Fruit fly (Drosophila melanogaster) whole organism, embryonic: ENCODE measurements around the gene CG31406.

ENCODE experiments used
- B-H1 ChIP-seq: fragments of 200-800 bp; sonication (Bioruptor generic); IDR thresholded peaks from 3 replicates; pipeline ENCODE4 v1.3.6; 2022; ENCODE audit warnings: missing biosample characterization, missing genetic modification characterization
- BEAF-32 ChIP-seq: fragments of 200-800 bp; sonication (Bioruptor generic); optimal IDR thresholded peaks from 3 replicates; lab custom pipeline; 2017; ENCODE audit warnings: missing biosample characterization, missing genetic modification characterization, mild to moderate bottlenecking, moderate library complexity, missing genetic modification reagents
- CG10654 ChIP-seq: fragments of 200-800 bp; sonication (Bioruptor generic); optimal IDR thresholded peaks from 2 replicates; lab custom pipeline; 2016; ENCODE audit warnings: missing biosample characterization, missing genetic modification characterization
- CG13296 ChIP-seq: fragments of 200-800 bp; sonication (Bioruptor generic); optimal IDR thresholded peaks from 3 replicates; lab custom pipeline; 2018; ENCODE audit warnings: missing biosample characterization, mild to moderate bottlenecking, missing genetic modification characterization
- CG14667 ChIP-seq: fragments of 200-800 bp; sonication (Bioruptor generic); IDR thresholded peaks from 2 replicates; pipeline ENCODE4 v1.3.6; 2022; ENCODE audit warnings: missing biosample characterization, missing genetic modification characterization
- CG17385 ChIP-seq: fragments of 200-800 bp; sonication (Bioruptor generic); optimal IDR thresholded peaks from 3 replicates; lab custom pipeline; 2018; ENCODE audit warnings: missing biosample characterization, mild to moderate bottlenecking, missing genetic modification characterization
- CG17802 ChIP-seq: fragments of 200-800 bp; sonication (Bioruptor generic); optimal IDR thresholded peaks from 2 replicates; lab custom pipeline; 2018; ENCODE audit warnings: missing biosample characterization, mild to moderate bottlenecking, missing genetic modification characterization, moderate library complexity
- CG2120 ChIP-seq: fragments of 200-800 bp; sonication (Bioruptor generic); optimal IDR thresholded peaks from 3 replicates; lab custom pipeline; 2016; ENCODE audit warnings: missing biosample characterization, missing genetic modification characterization
- CG2202 ChIP-seq: fragments of 200-800 bp; sonication (Bioruptor generic); optimal IDR thresholded peaks from 2 replicates; lab custom pipeline; 2018; ENCODE audit warnings: missing biosample characterization, mild to moderate bottlenecking, missing genetic modification characterization
- CG2875 ChIP-seq: fragments of 200-800 bp; sonication (Bioruptor generic); optimal IDR thresholded peaks from 2 replicates; lab custom pipeline; 2017; ENCODE audit warnings: missing biosample characterization, mild to moderate bottlenecking, missing genetic modification characterization, missing genetic modification reagents
- CG30020 ChIP-seq: fragments of 200-800 bp; optimal IDR thresholded peaks from 2 replicates; lab custom pipeline; 2019; ENCODE audit warnings: missing biosample characterization, mild to moderate bottlenecking, missing genetic modification characterization, moderate library complexity
- CG33213 ChIP-seq: fragments of 200-800 bp; sonication (Bioruptor generic); optimal IDR thresholded peaks from 3 replicates; lab custom pipeline; 2016; ENCODE audit warnings: missing biosample characterization, missing genetic modification characterization
- CG4282 ChIP-seq: fragments of 200-800 bp; sonication (Bioruptor generic); optimal IDR thresholded peaks from 2 replicates; lab custom pipeline; 2016; ENCODE audit warnings: missing biosample characterization, missing genetic modification characterization
- CG4328 ChIP-seq: fragments of 200-800 bp; sonication (Bioruptor generic); optimal IDR thresholded peaks from 3 replicates; lab custom pipeline; 2017; ENCODE audit warnings: missing biosample characterization, missing genetic modification reagents, missing genetic modification characterization
- CG8290 ChIP-seq, 3 experiments: fragments of 200-800 bp; sonication (Bioruptor generic); optimal IDR thresholded peaks; 2 replicates each; lab custom pipeline; 2016 to 2019; ENCODE audit warnings: missing biosample characterization in 3 of 3, missing genetic modification characterization in 3 of 3, mild to moderate bottlenecking in 2 of 3, moderate library complexity in 1 of 3
- CG9727 ChIP-seq: fragments of 200-800 bp; sonication (Bioruptor generic); optimal IDR thresholded peaks from 3 replicates; lab custom pipeline; 2017; ENCODE audit warnings: missing biosample characterization, mild to moderate bottlenecking, missing genetic modification characterization
- CG9932 ChIP-seq: fragments of 200-800 bp; sonication (Bioruptor generic); IDR thresholded peaks from 2 replicates; pipeline ENCODE4 v1.3.6; 2022; ENCODE audit warnings: missing biosample characterization, missing genetic modification characterization
- HHEX ChIP-seq: fragments of 200-800 bp; sonication (Bioruptor generic); optimal IDR thresholded peaks from 3 replicates; lab custom pipeline; 2017; ENCODE audit warnings: missing biosample characterization, mild to moderate bottlenecking, missing genetic modification characterization, missing genetic modification reagents
- Oaz ChIP-seq: fragments of 200-800 bp; sonication (Bioruptor generic); IDR thresholded peaks from 2 replicates; pipeline ENCODE4 v1.3.6; 2022; ENCODE audit warnings: missing biosample characterization, missing genetic modification characterization
- Opbp ChIP-seq: fragments of 200-800 bp; sonication (Bioruptor generic); IDR thresholded peaks from 3 replicates; pipeline ENCODE4 v1.3.6; 2022; ENCODE audit warnings: missing biosample characterization, missing genetic modification characterization; ENCODE audit not compliant: partially characterized antibody
- Ptx1 ChIP-seq: fragments of 200-800 bp; sonication (Bioruptor generic); IDR thresholded peaks from 2 replicates; pipeline ENCODE4 v1.3.6; 2022; ENCODE audit warnings: missing biosample characterization, missing genetic modification characterization
- Trl ChIP-seq, 3 experiments: fragments of >200 bp in 2 of 3; fragments of 200-800 bp in 1 of 3; sonication (Bioruptor generic) in 1 of 3; optimal IDR thresholded peaks; 2 replicates in 1 of 3; 3 replicates in 2 of 3; lab custom pipeline; 2016 to 2017; ENCODE audit warnings: missing biosample characterization in 1 of 3, missing genetic modification characterization in 1 of 3
- amos ChIP-seq: fragments of 200-800 bp; sonication (Bioruptor generic); IDR thresholded peaks from 2 replicates; pipeline ENCODE4 v1.3.6; 2022; ENCODE audit warnings: missing biosample characterization, missing genetic modification characterization; ENCODE audit not compliant: partially characterized antibody
- bbx ChIP-seq: fragments of 200-800 bp; sonication (Bioruptor generic); IDR thresholded peaks from 2 replicates; pipeline ENCODE4 v1.3.6; 2022; ENCODE audit warnings: missing biosample characterization, missing genetic modification characterization; ENCODE audit not compliant: partially characterized antibody
- bcd ChIP-seq: fragments of 200-800 bp; sonication (Bioruptor generic); optimal IDR thresholded peaks from 2 replicates; lab custom pipeline; 2017; ENCODE audit warnings: missing biosample characterization, mild to moderate bottlenecking, missing genetic modification characterization
- bigmax ChIP-seq: fragments of 200-800 bp; sonication (Bioruptor generic); optimal IDR thresholded peaks from 2 replicates; lab custom pipeline; 2018; ENCODE audit warnings: missing biosample characterization, mild to moderate bottlenecking, missing genetic modification characterization
- br ChIP-seq: fragments of >200 bp; optimal IDR thresholded peaks from 2 replicates; lab custom pipeline; 2017
- btn ChIP-seq: fragments of 200-800 bp; sonication (Bioruptor generic); optimal IDR thresholded peaks from 2 replicates; lab custom pipeline; 2016; ENCODE audit warnings: missing biosample characterization, missing genetic modification characterization
- crc ChIP-seq: fragments of 200-800 bp; sonication (Bioruptor generic); optimal IDR thresholded peaks from 2 replicates; lab custom pipeline; 2016; ENCODE audit warnings: missing biosample characterization, missing genetic modification characterization
- crol ChIP-seq: fragments of 200-800 bp; sonication (Bioruptor generic); IDR thresholded peaks from 2 replicates; pipeline ENCODE4 v1.3.6; 2022; ENCODE audit warnings: missing biosample characterization, missing genetic modification characterization
- dysf ChIP-seq: fragments of 200-800 bp; sonication (Bioruptor generic); IDR thresholded peaks from 3 replicates; pipeline ENCODE4 v1.3.6; 2022; ENCODE audit warnings: missing biosample characterization, missing genetic modification characterization
- emc ChIP-seq: fragments of 200-800 bp; sonication (Bioruptor generic); optimal IDR thresholded peaks from 2 replicates; lab custom pipeline; 2016; ENCODE audit warnings: missing biosample characterization, missing genetic modification characterization
- ems ChIP-seq: fragments of 200-800 bp; sonication (Bioruptor generic); optimal IDR thresholded peaks from 3 replicates; lab custom pipeline; 2016; ENCODE audit warnings: missing biosample characterization, missing genetic modification characterization
- en ChIP-seq: fragments of 200-800 bp; sonication (Bioruptor generic); optimal IDR thresholded peaks from 2 replicates; lab custom pipeline; 2016; ENCODE audit warnings: missing biosample characterization, missing genetic modification characterization
- grn ChIP-seq: fragments of 200-800 bp; sonication (Bioruptor generic); optimal IDR thresholded peaks from 3 replicates; lab custom pipeline; 2017; ENCODE audit warnings: missing biosample characterization, missing genetic modification characterization
- ham ChIP-seq: fragments of 200-800 bp; sonication (Bioruptor generic); IDR thresholded peaks from 2 replicates; pipeline ENCODE4 v1.3.6; 2022; ENCODE audit warnings: missing biosample characterization, missing genetic modification characterization
- jumu ChIP-seq: fragments of 200-800 bp; sonication (Bioruptor generic); optimal IDR thresholded peaks from 3 replicates; lab custom pipeline; 2016; ENCODE audit warnings: missing biosample characterization, missing genetic modification characterization
- lilli ChIP-seq: fragments of 200-800 bp; sonication (Bioruptor generic); optimal IDR thresholded peaks from 3 replicates; lab custom pipeline; 2016; ENCODE audit warnings: missing biosample characterization, missing genetic modification characterization
- maf-S ChIP-seq: fragments of 200-800 bp; sonication (Bioruptor generic); optimal IDR thresholded peaks from 2 replicates; lab custom pipeline; 2016; ENCODE audit warnings: missing biosample characterization, missing genetic modification characterization
- nau ChIP-seq: fragments of 200-800 bp; sonication (Bioruptor generic); optimal IDR thresholded peaks from 3 replicates; lab custom pipeline; 2017; ENCODE audit warnings: missing biosample characterization, mild to moderate bottlenecking, missing genetic modification characterization, missing genetic modification reagents
- onecut ChIP-seq: fragments of 200-800 bp; sonication (Bioruptor generic); IDR thresholded peaks from 2 replicates; pipeline ENCODE4 v1.3.6; 2022; ENCODE audit warnings: missing biosample characterization, missing genetic modification characterization
- p53 ChIP-seq: fragments of 200-800 bp; sonication (Bioruptor generic); optimal IDR thresholded peaks from 2 replicates; lab custom pipeline; 2016; ENCODE audit warnings: missing biosample characterization, missing genetic modification characterization
- pita ChIP-seq: fragments of 200-800 bp; sonication (Bioruptor generic); optimal IDR thresholded peaks from 2 replicates; lab custom pipeline; 2017; ENCODE audit warnings: missing biosample characterization, mild to moderate bottlenecking, missing genetic modification characterization
- repo ChIP-seq: fragments of 200-800 bp; sonication (Bioruptor generic); optimal IDR thresholded peaks from 2 replicates; lab custom pipeline; 2016; ENCODE audit warnings: missing biosample characterization, missing genetic modification characterization
- sc ChIP-seq, 3 experiments: fragments of >200 bp in 2 of 3; fragments of 200-800 bp in 1 of 3; sonication (Bioruptor generic) in 1 of 3; optimal IDR thresholded peaks; 2 replicates in 2 of 3; 3 replicates in 1 of 3; lab custom pipeline; 2017; ENCODE audit warnings: mild to moderate bottlenecking in 1 of 3, missing biosample characterization in 1 of 3, missing genetic modification characterization in 1 of 3, missing genetic modification reagents in 1 of 3
- sens-2 ChIP-seq: fragments of 200-800 bp; sonication (Bioruptor generic); IDR thresholded peaks from 2 replicates; pipeline ENCODE4 v1.3.6; 2022; ENCODE audit warnings: missing biosample characterization, missing genetic modification characterization
- trh ChIP-seq: fragments of 200-800 bp; sonication (Bioruptor generic); optimal IDR thresholded peaks from 2 replicates; lab custom pipeline; 2016; ENCODE audit warnings: missing biosample characterization, missing genetic modification characterization
- twi ChIP-seq: fragments of 200-800 bp; optimal IDR thresholded peaks from 2 replicates; lab custom pipeline; 2019; ENCODE audit warnings: missing biosample characterization, mild to moderate bottlenecking, missing genetic modification characterization, moderate library complexity
- usp ChIP-seq: fragments of >200 bp; optimal IDR thresholded peaks from 2 replicates; lab custom pipeline; 2017; ENCODE audit warnings: missing biosample characterization, missing genetic modification characterization

Gene CG31406

dm6 chr3R:10388128-10389026 lies 39.8 kb downstream of the CG31406 start, which contains the start of gene cwo (continued):
- TF ChIP-seq grn (GFP tag; lab: Kevin White, UChicago) (peak; percentile 85), Trl (optimal IDR thresholded peaks at IDR 0.05; lab: Kevin White, UChicago) (peak; percentile 38 to 52), Trl (GFP tag; optimal IDR thresholded peaks at IDR 0.05; lab: Kevin White, UChicago) (peak; percentile 8), emc (GFP tag; lab: Kevin White, UChicago) (no peak), CG2875 (GFP tag; lab: Kevin White, UChicago) (peak; percentile 3), pita (GFP tag; lab: Kevin White, UChicago) (no peak), jumu (GFP tag; lab: Kevin White, UChicago) (no peak), dysf (GFP tag; lab: Robert Waterston, UW) (no peak), repo (no peak), lilli (no peak), ems (GFP tag; lab: Kevin White, UChicago) (no peak), sens-2 (no peak), CG10654 (no peak), CG14667 (GFP tag; lab: Robert Waterston, UW) (no peak), onecut (peak; percentile 53), CG8290 (GFP tag; optimal IDR thresholded peaks at IDR 0.05; lab: Kevin White, UChicago) (peak; percentile 43), CG8290 (tag; optimal IDR thresholded peaks at IDR 0.05; lab: Kevin White, UChicago) (peak; percentile 37 to 53), bigmax (GFP tag; lab: Kevin White, UChicago) (no peak), CG2202 (tag; lab: Kevin White, UChicago) (peak; percentile 66), Oaz (no peak), ham (GFP tag; lab: Robert Waterston, UW) (no peak), btn (GFP tag; lab: Kevin White, UChicago) (no peak), crol (GFP tag; lab: Robert Waterston, UW) (no peak), en (GFP tag; lab: Kevin White, UChicago) (peak; percentile 3), Opbp (GFP tag; lab: Robert Waterston, UW) (no peak), amos (no peak), B-H1 (no peak), bbx (GFP tag; lab: Robert Waterston, UW) (no peak), CG13296 (GFP tag; lab: Kevin White, UChicago) (peak; percentile 31), CG9932 (GFP tag; lab: Robert Waterston, UW) (no peak), sc (optimal IDR thresholded peaks at IDR 0.05; lab: Kevin White, UChicago) (no peak), sc (GFP tag; optimal IDR thresholded peaks at IDR 0.05; lab: Kevin White, UChicago) (peak; percentile 21), HHEX (GFP tag; lab: Kevin White, UChicago) (peak; percentile 52), maf-S (GFP tag; lab: Kevin White, UChicago) (no peak), br (lab: Kevin White, UChicago) (no peak), CG4282 (GFP tag; lab: Kevin White, UChicago) (no peak), crc (GFP tag; lab: Kevin White, UChicago) (no peak), twi (no peak), usp (no peak), CG4328 (peak; percentile 44), CG30020 (tag; lab: Kevin White, UChicago) (no peak), CG2120 (GFP tag; lab: Kevin White, UChicago) (no peak), CG9727 (GFP tag; lab: Kevin White, UChicago) (peak; percentile 37), CG17802 (no peak), bcd (no peak), trh (GFP tag; lab: Kevin White, UChicago) (peak; percentile 1), BEAF-32 (no peak), CG17385 (GFP tag; lab: Kevin White, UChicago) (peak; percentile 2), nau (GFP tag; lab: Kevin White, UChicago) (no peak), Ptx1 (GFP tag; lab: Robert Waterston, UW) (no peak), p53 (no peak), CG33213 (GFP tag; lab: Kevin White, UChicago) (no peak)
